Fruit fly (Drosophila melanogaster) whole organism, prepupa: ENCODE data around the gene Rbf2.

Experiments used
- Blimp-1 ChIP-seq: fragments of 200-800 bp; sonication (Bioruptor generic); optimal IDR thresholded peaks from 3 replicates; lab custom pipeline; 2017; ENCODE audit warnings: missing biosample characterization, missing genetic modification characterization, mild to moderate bottlenecking, moderate library complexity, missing genetic modification reagents
- CG10631 ChIP-seq: fragments of 200-800 bp; sonication (Bioruptor generic); optimal IDR thresholded peaks from 2 replicates; lab custom pipeline; 2016; ENCODE audit warnings: missing biosample characterization, missing genetic modification characterization
- CG10669 ChIP-seq: fragments of 200-800 bp; sonication (Bioruptor generic); optimal IDR thresholded peaks from 3 replicates; lab custom pipeline; 2018; ENCODE audit warnings: missing biosample characterization, mild to moderate bottlenecking, missing genetic modification characterization, moderate library complexity
- CG11294 ChIP-seq: fragments of 200-800 bp; sonication (Bioruptor generic); IDR thresholded peaks from 2 replicates; pipeline ENCODE4 v1.3.6; 2022; ENCODE audit warnings: missing biosample characterization, missing genetic modification characterization
- CG11762 ChIP-seq: fragments of 200-800 bp; sonication (Bioruptor generic); optimal IDR thresholded peaks from 3 replicates; lab custom pipeline; 2016; ENCODE audit warnings: missing biosample characterization, missing genetic modification characterization; ENCODE audit not compliant: insufficient read depth
- CG11902 ChIP-seq: fragments of 200-800 bp; sonication (Bioruptor generic); optimal IDR thresholded peaks from 3 replicates; lab custom pipeline; 2016; ENCODE audit warnings: missing biosample characterization, missing genetic modification characterization
- CG1621 ChIP-seq: fragments of 200-800 bp; sonication (Bioruptor generic); optimal IDR thresholded peaks from 3 replicates; lab custom pipeline; 2018; ENCODE audit warnings: missing biosample characterization, mild to moderate bottlenecking, missing genetic modification characterization
- CG16779 ChIP-seq: fragments of 200-800 bp; sonication (Bioruptor generic); optimal IDR thresholded peaks from 3 replicates; lab custom pipeline; 2017; ENCODE audit warnings: missing biosample characterization, mild to moderate bottlenecking, missing genetic modification characterization
- CG3032 ChIP-seq: fragments of 200-800 bp; optimal IDR thresholded peaks from 2 replicates; lab custom pipeline; 2019; ENCODE audit warnings: missing biosample characterization, mild to moderate bottlenecking, missing genetic modification characterization, moderate library complexity
- CG32006 ChIP-seq: fragments of 200-800 bp; sonication (Bioruptor generic); optimal IDR thresholded peaks from 3 replicates; lab custom pipeline; 2017; ENCODE audit warnings: missing biosample characterization, mild to moderate bottlenecking, missing genetic modification characterization
- CG3919 ChIP-seq: fragments of 200-800 bp; sonication (Bioruptor generic); optimal IDR thresholded peaks from 3 replicates; lab custom pipeline; 2016; ENCODE audit warnings: missing biosample characterization, missing genetic modification characterization
- CG6163 ChIP-seq: fragments of 200-800 bp; sonication (Bioruptor generic); IDR thresholded peaks from 3 replicates; pipeline ENCODE4 v1.3.6; 2022; ENCODE audit warnings: missing biosample characterization, missing genetic modification characterization
- CG6276 ChIP-seq: fragments of 200-800 bp; sonication (Bioruptor generic); optimal IDR thresholded peaks from 2 replicates; lab custom pipeline; 2017; ENCODE audit warnings: missing biosample characterization, mild to moderate bottlenecking, missing genetic modification characterization
- CG6792 ChIP-seq: fragments of 200-800 bp; sonication (Bioruptor generic); optimal IDR thresholded peaks from 3 replicates; lab custom pipeline; 2016; ENCODE audit warnings: missing biosample characterization, missing genetic modification characterization
- CG6808 ChIP-seq: fragments of 200-800 bp; sonication (Bioruptor generic); optimal IDR thresholded peaks from 3 replicates; lab custom pipeline; 2017; ENCODE audit warnings: missing biosample characterization, missing genetic modification characterization, mild to moderate bottlenecking, moderate library complexity, missing genetic modification reagents
- CG6854 ChIP-seq: fragments of 200-800 bp; sonication (Bioruptor generic); optimal IDR thresholded peaks from 2 replicates; lab custom pipeline; 2017; ENCODE audit warnings: missing biosample characterization, mild to moderate bottlenecking, missing genetic modification characterization
- CG7368 ChIP-seq: fragments of 200-800 bp; sonication (Bioruptor generic); optimal IDR thresholded peaks from 3 replicates; lab custom pipeline; 2016; ENCODE audit warnings: missing biosample characterization, missing genetic modification characterization
- CG8319 ChIP-seq: fragments of 200-800 bp; sonication (Bioruptor generic); optimal IDR thresholded peaks from 3 replicates; lab custom pipeline; 2016; ENCODE audit warnings: missing biosample characterization, missing genetic modification characterization
- CG8632 ChIP-seq: fragments of 200-800 bp; sonication (Bioruptor generic); optimal IDR thresholded peaks from 3 replicates; lab custom pipeline; 2016; ENCODE audit warnings: missing biosample characterization, missing genetic modification characterization
- CG9139 ChIP-seq: fragments of 200-800 bp; sonication (Bioruptor generic); optimal IDR thresholded peaks from 3 replicates; lab custom pipeline; 2017; ENCODE audit warnings: missing biosample characterization, mild to moderate bottlenecking, missing genetic modification characterization
- Eip75B ChIP-seq: fragments of 200-800 bp; sonication (Bioruptor generic); optimal IDR thresholded peaks from 3 replicates; lab custom pipeline; 2016; ENCODE audit warnings: missing biosample characterization, missing genetic modification characterization
- Eip93F ChIP-seq: fragments of 200-800 bp; sonication (Bioruptor generic); optimal IDR thresholded peaks from 2 replicates; lab custom pipeline; 2016; ENCODE audit warnings: missing biosample characterization, mild to moderate bottlenecking, missing genetic modification characterization
- Ets21C ChIP-seq: fragments of 200-800 bp; sonication (Bioruptor generic); optimal IDR thresholded peaks from 3 replicates; lab custom pipeline; 2016; ENCODE audit warnings: missing biosample characterization, missing genetic modification characterization
- Gug ChIP-seq: fragments of 200-800 bp; sonication (Bioruptor generic); IDR thresholded peaks from 2 replicates; pipeline ENCODE4 v1.3.6; 2022; ENCODE audit warnings: missing biosample characterization, missing genetic modification characterization
- Hr38 ChIP-seq: sonication (Bioruptor generic); optimal IDR thresholded peaks from 2 replicates; lab custom pipeline; 2016; ENCODE audit warnings: missing biosample characterization, missing genetic modification characterization
- Hr39 ChIP-seq: fragments of 200-800 bp; sonication (Bioruptor generic); optimal IDR thresholded peaks from 2 replicates; lab custom pipeline; 2016; ENCODE audit warnings: missing biosample characterization, missing genetic modification characterization
- Hr4 ChIP-seq: fragments of 200-800 bp; sonication (Bioruptor generic); optimal IDR thresholded peaks from 3 replicates; lab custom pipeline; 2016; ENCODE audit warnings: missing biosample characterization, missing genetic modification characterization
- Lpt ChIP-seq: fragments of 200-800 bp; sonication (Bioruptor generic); optimal IDR thresholded peaks from 3 replicates; lab custom pipeline; 2016; ENCODE audit warnings: missing biosample characterization, missing genetic modification characterization
- OdsH ChIP-seq: fragments of 200-800 bp; sonication (Bioruptor generic); optimal IDR thresholded peaks from 3 replicates; lab custom pipeline; 2016; ENCODE audit warnings: missing biosample characterization, missing genetic modification characterization
- Smox ChIP-seq: fragments of 200-800 bp; sonication (Bioruptor generic); optimal IDR thresholded peaks from 3 replicates; lab custom pipeline; 2016; ENCODE audit warnings: missing biosample characterization, missing genetic modification characterization
- Sox102F ChIP-seq: fragments of 200-800 bp; sonication (Bioruptor generic); optimal IDR thresholded peaks from 2 replicates; lab custom pipeline; 2016; ENCODE audit warnings: missing biosample characterization, mild to moderate bottlenecking, missing genetic modification characterization
- Sox14 ChIP-seq: fragments of 200-800 bp; sonication (Bioruptor generic); optimal IDR thresholded peaks from 3 replicates; lab custom pipeline; 2016; ENCODE audit warnings: missing biosample characterization, missing genetic modification characterization
- achi ChIP-seq: fragments of 200-800 bp; sonication (Bioruptor generic); optimal IDR thresholded peaks from 3 replicates; lab custom pipeline; 2016; ENCODE audit warnings: missing biosample characterization, missing genetic modification characterization
- acj6 ChIP-seq: fragments of 200-800 bp; sonication (Bioruptor generic); optimal IDR thresholded peaks from 3 replicates; lab custom pipeline; 2016; ENCODE audit warnings: missing biosample characterization, missing genetic modification characterization
- cyc ChIP-seq: fragments of 200-800 bp; sonication (Bioruptor generic); optimal IDR thresholded peaks from 3 replicates; lab custom pipeline; 2016; ENCODE audit warnings: missing biosample characterization, missing genetic modification characterization
- dac ChIP-seq: fragments of 200-800 bp; sonication (Bioruptor generic); optimal IDR thresholded peaks from 2 replicates; lab custom pipeline; 2017; ENCODE audit warnings: missing biosample characterization, mild to moderate bottlenecking, missing genetic modification characterization
- dsx ChIP-seq: fragments of 200-800 bp; optimal IDR thresholded peaks from 3 replicates; lab custom pipeline; 2019; ENCODE audit warnings: missing biosample characterization, mild to moderate bottlenecking, missing genetic modification characterization, moderate library complexity; ENCODE audit not compliant: poor library complexity, severe bottlenecking
- eg ChIP-seq: fragments of 200-800 bp; sonication (Bioruptor generic); IDR thresholded peaks from 3 replicates; pipeline ENCODE4 v1.3.6; 2022; ENCODE audit warnings: missing biosample characterization, missing genetic modification characterization
- esn ChIP-seq: fragments of 200-800 bp; sonication (Bioruptor generic); optimal IDR thresholded peaks from 2 replicates; lab custom pipeline; 2016; ENCODE audit warnings: missing biosample characterization, mild to moderate bottlenecking, missing genetic modification characterization, moderate library complexity
- fd59A ChIP-seq: fragments of 200-800 bp; sonication (Bioruptor generic); optimal IDR thresholded peaks from 2 replicates; lab custom pipeline; 2017; ENCODE audit warnings: missing biosample characterization, mild to moderate bottlenecking, missing genetic modification characterization, missing genetic modification reagents
- fd85E ChIP-seq: fragments of 200-800 bp; sonication (Bioruptor generic); optimal IDR thresholded peaks from 3 replicates; lab custom pipeline; 2016; ENCODE audit warnings: missing biosample characterization, missing genetic modification characterization
- fkh ChIP-seq: fragments of 200-800 bp; sonication (Bioruptor generic); optimal IDR thresholded peaks from 3 replicates; lab custom pipeline; 2017; ENCODE audit warnings: missing biosample characterization, mild to moderate bottlenecking, missing genetic modification characterization, moderate library complexity
- lz ChIP-seq: fragments of 200-800 bp; sonication (Bioruptor generic); optimal IDR thresholded peaks from 3 replicates; lab custom pipeline; 2016; ENCODE audit warnings: missing biosample characterization, missing genetic modification characterization
- net ChIP-seq: fragments of 200-800 bp; sonication (Bioruptor generic); optimal IDR thresholded peaks from 3 replicates; lab custom pipeline; 2016; ENCODE audit warnings: missing biosample characterization, missing genetic modification characterization
- pdm3 ChIP-seq: fragments of 200-800 bp; sonication (Bioruptor generic); optimal IDR thresholded peaks from 3 replicates; lab custom pipeline; 2016; ENCODE audit warnings: missing biosample characterization, missing genetic modification characterization
- salr ChIP-seq, 2 experiments: fragments of 200-800 bp; sonication (Bioruptor generic); optimal IDR thresholded peaks; 3 replicates each; lab custom pipeline; 2016 to 2018; ENCODE audit warnings: missing biosample characterization in 2 of 2, missing genetic modification characterization in 2 of 2, mild to moderate bottlenecking in 1 of 2
- spab ChIP-seq: fragments of 200-800 bp; sonication (Bioruptor generic); optimal IDR thresholded peaks from 2 replicates; lab custom pipeline; 2017; ENCODE audit warnings: missing biosample characterization, mild to moderate bottlenecking, missing genetic modification characterization, missing genetic modification reagents
- ss ChIP-seq, 2 experiments: fragments of 200-800 bp; sonication (Bioruptor generic); optimal IDR thresholded peaks; 2 replicates in 1 of 2; 3 replicates in 1 of 2; lab custom pipeline; 2017 to 2018; ENCODE audit warnings: mild to moderate bottlenecking in 2 of 2, missing biosample characterization in 2 of 2, missing genetic modification characterization in 2 of 2, moderate library complexity in 1 of 2
- topi ChIP-seq: fragments of 200-800 bp; sonication (Bioruptor generic); optimal IDR thresholded peaks from 3 replicates; lab custom pipeline; 2016; ENCODE audit warnings: missing biosample characterization, missing genetic modification characterization
- vri ChIP-seq: fragments of 200-800 bp; sonication (Bioruptor generic); optimal IDR thresholded peaks from 3 replicates; lab custom pipeline; 2016; ENCODE audit warnings: missing biosample characterization, mild to moderate bottlenecking, missing genetic modification characterization

Rbf2 gene

dm6 chr3R:15920229-15920533, 45.1 kb upstream of the Rbf2 start (continued):
- TF ChIP-seq lz (GFP tag; lab: Kevin White, UChicago) (no peak), spab (GFP tag; lab: Kevin White, UChicago) (no peak), CG11762 (GFP tag; lab: Kevin White, UChicago) (no peak), topi (GFP tag; lab: Kevin White, UChicago) (no peak), CG9139 (GFP tag; lab: Kevin White, UChicago) (no peak), CG6808 (no peak), achi (GFP tag; lab: Kevin White, UChicago) (peak; percentile 4)

- no peak for TF ChIP-seq acj6 (GFP tag; lab: Kevin White, UChicago)
- TF ChIP-seq Eip93F = no peak
- no peak for TF ChIP-seq CG9139 (GFP tag; lab: Kevin White, UChicago)
- TF ChIP-seq Hr38 = no peak
- TF ChIP-seq CG1621 (tag; lab: Kevin White, UChicago) = peak; percentile 36
- no peak for TF ChIP-seq salr (GFP tag; optimal IDR thresholded peaks at IDR 0.05; lab: Kevin White, UChicago)
- TF ChIP-seq Hr39 (GFP tag; lab: Kevin White, UChicago) = no peak
- peak; percentile 71 for TF ChIP-seq CG6163 (GFP tag; lab: Robert Waterston, UW)
- no peak for TF ChIP-seq achi (GFP tag; lab: Kevin White, UChicago)
- TF ChIP-seq net (GFP tag; lab: Kevin White, UChicago) = peak; percentile 8
- TF ChIP-seq CG11762 (GFP tag; lab: Kevin White, UChicago) = no peak
- no peak for TF ChIP-seq vri (GFP tag; lab: Kevin White, UChicago)
- TF ChIP-seq Sox14 (GFP tag; lab: Kevin White, UChicago) = peak; percentile 36
- TF ChIP-seq CG3919 (GFP tag; lab: Kevin White, UChicago) = no peak
- no peak for TF ChIP-seq CG11902 (GFP tag; lab: Kevin White, UChicago)
- no peak for TF ChIP-seq spab (GFP tag; lab: Kevin White, UChicago)
- TF ChIP-seq CG32006 (GFP tag; lab: Kevin White, UChicago) = no peak
- no peak for TF ChIP-seq CG6276 (GFP tag; lab: Kevin White, UChicago)
- peak; percentile 20 for TF ChIP-seq fkh (GFP tag; lab: Kevin White, UChicago)
- TF ChIP-seq CG10669 = no peak
- no peak for TF ChIP-seq lz (GFP tag; lab: Kevin White, UChicago)
- TF ChIP-seq CG3032 (tag; lab: Kevin White, UChicago) = no peak
- no peak for TF ChIP-seq Eip75B (GFP tag; lab: Kevin White, UChicago)
- no peak for TF ChIP-seq Hr4
- no peak for TF ChIP-seq esn (GFP tag; lab: Kevin White, UChicago)
- no peak for TF ChIP-seq CG11294 (GFP tag; lab: Robert Waterston, UW)
- TF ChIP-seq Ets21C (GFP tag; lab: Kevin White, UChicago) = no peak
- no peak for TF ChIP-seq CG16779
- TF ChIP-seq CG8632 (GFP tag; lab: Kevin White, UChicago) = no peak
- TF ChIP-seq cyc (GFP tag; lab: Kevin White, UChicago) = no peak
- TF ChIP-seq Lpt = peak; percentile 34
- TF ChIP-seq pdm3 (GFP tag; lab: Kevin White, UChicago) = no peak
- no peak for TF ChIP-seq fd85E (GFP tag; lab: Kevin White, UChicago)
- no peak for TF ChIP-seq CG6792 (GFP tag; lab: Kevin White, UChicago)
- no peak for TF ChIP-seq dac (GFP tag; lab: Kevin White, UChicago)
- no peak for TF ChIP-seq Blimp-1 (GFP tag; lab: Kevin White, UChicago)
- TF ChIP-seq Gug (GFP tag; lab: Robert Waterston, UW) = no peak
- TF ChIP-seq OdsH (GFP tag; lab: Kevin White, UChicago) = no peak
- peak; percentile 40 for TF ChIP-seq CG6854
- TF ChIP-seq CG8319 = no peak
- TF ChIP-seq CG10631 (GFP tag; lab: Kevin White, UChicago) = no peak
- peak; percentile 71 for TF ChIP-seq eg (GFP tag; lab: Robert Waterston, UW)
- TF ChIP-seq ss (GFP tag; optimal IDR thresholded peaks at IDR 0.05; lab: Kevin White, UChicago) = peak; percentile 51 to 81
- TF ChIP-seq dsx = peak; percentile 21
- no peak for TF ChIP-seq Smox
- no peak for TF ChIP-seq CG6808
- TF ChIP-seq Sox102F (GFP tag; lab: Kevin White, UChicago) = peak; percentile 20
- TF ChIP-seq fd59A (GFP tag; lab: Kevin White, UChicago) = no peak
- TF ChIP-seq CG7368 = no peak
These were observed 44.5 kb upstream of the Rbf2 start, which contains the start of gene Fbxl7 for dm6 chr3R:15920751-15921156. TSS of gene Fbxl7 (plus strand) at chr3R:15920898.
